Fruit fly (Drosophila melanogaster) S2 (cell line): ENCODE results near the gene CG15034.

ENCODE experiments used
- CG8478 ChIP-seq: fragments of >200 bp; optimal IDR thresholded peaks from 2 replicates; lab custom pipeline; 2018
- CTCF ChIP-seq, 2 experiments: fragments of >200 bp; optimal IDR thresholded peaks; 2 replicates each; lab custom pipeline; 2018

dm6 chrX:7368361-7368760, 21.1 kb upstream of the CG15034 start:
- no peak for TF ChIP-seq CG8478 (lab: Kevin White, UChicago)
- no peak for TF ChIP-seq CTCF (optimal IDR thresholded peaks at IDR 0.05; lab: Kevin White, UChicago)
